Worm (Caenorhabditis elegans) whole organism, late embryonic: Measurements from ENCODE around the gene T25E4.1.
"Not testable (repeated sequence)": the region's sequence is repeated elsewhere in the genome, so short reads cannot be mapped to it uniquely, and the experiment has no call there.

Experiments
- K02D7.2 ChIP-seq: sonication (generic microtip); optimal IDR thresholded peaks from 2 replicates; lab custom pipeline; 2017; ENCODE audit warnings: mild to moderate bottlenecking, missing genetic modification characterization, missing compliant biosample characterization
- K09A11.1 ChIP-seq: sonication (generic microtip); optimal IDR thresholded peaks from 2 replicates; lab custom pipeline; 2017; ENCODE audit warnings: antibody characterized with exemption, mild to moderate bottlenecking, missing genetic modification characterization, missing compliant biosample characterization; ENCODE audit not compliant: insufficient read depth
- T23F11.4 ChIP-seq: fragments of 200-800 bp; sonication (Bioruptor generic); optimal IDR thresholded peaks from 2 replicates; lab custom pipeline; 2018; ENCODE audit warnings: mild to moderate bottlenecking, missing genetic modification characterization, missing compliant biosample characterization
- Y22D7AL.16 ChIP-seq: sonication (generic microtip); optimal IDR thresholded peaks from 2 replicates; lab custom pipeline; 2016; ENCODE audit warnings: missing genetic modification characterization, missing compliant biosample characterization
- ahr-1 ChIP-seq: sonication (generic microtip); optimal IDR thresholded peaks from 2 replicates; lab custom pipeline; 2016; ENCODE audit warnings: missing genetic modification characterization, missing compliant biosample characterization
- ama-1 ChIP-seq: fragments of 150-350 bp; optimal IDR thresholded peaks from 2 replicates; lab custom pipeline; 2014
- ceh-14 ChIP-seq: sonication (generic microtip); optimal IDR thresholded peaks from 2 replicates; lab custom pipeline; 2016; ENCODE audit warnings: missing genotype, missing genetic modification characterization, missing compliant biosample characterization
- ceh-18 ChIP-seq: sonication (generic microtip); optimal IDR thresholded peaks from 2 replicates; lab custom pipeline; 2016; ENCODE audit warnings: missing genetic modification characterization, missing compliant biosample characterization
- ceh-19 ChIP-seq: fragments of 200-800 bp; sonication (Bioruptor generic); optimal IDR thresholded peaks from 2 replicates; lab custom pipeline; 2018; ENCODE audit warnings: mild to moderate bottlenecking, missing genetic modification characterization, missing compliant biosample characterization
- ceh-2 ChIP-seq: sonication (generic microtip); optimal IDR thresholded peaks from 2 replicates; lab custom pipeline; 2016; ENCODE audit warnings: missing genotype, missing genetic modification characterization, missing compliant biosample characterization
- ceh-22 ChIP-seq: sonication (generic microtip); optimal IDR thresholded peaks from 2 replicates; lab custom pipeline; 2017; ENCODE audit warnings: missing biosample characterization, missing genetic modification characterization
- ceh-30 ChIP-seq: fragments of 150-350 bp; optimal IDR thresholded peaks from 2 replicates; lab custom pipeline; 2014; ENCODE audit warnings: missing biosample characterization, missing genetic modification characterization
- ceh-31 ChIP-seq: sonication (generic microtip); optimal IDR thresholded peaks from 2 replicates; lab custom pipeline; 2016; ENCODE audit warnings: missing genetic modification characterization, missing compliant biosample characterization
- ceh-48 ChIP-seq: sonication (generic microtip); optimal IDR thresholded peaks from 2 replicates; lab custom pipeline; 2016; ENCODE audit warnings: missing genetic modification characterization, inconsistent platforms, missing compliant biosample characterization
- ceh-6 ChIP-seq: fragments of 200-800 bp; sonication (Bioruptor generic); optimal IDR thresholded peaks from 2 replicates; lab custom pipeline; 2018; ENCODE audit warnings: mild to moderate bottlenecking, missing genetic modification characterization, missing compliant biosample characterization
- che-1 ChIP-seq: sonication (generic microtip); optimal IDR thresholded peaks from 2 replicates; lab custom pipeline; 2016; ENCODE audit warnings: mild to moderate bottlenecking, missing genetic modification characterization, missing compliant biosample characterization
- dve-1 ChIP-seq: sonication (generic microtip); optimal IDR thresholded peaks from 2 replicates; lab custom pipeline; 2017; ENCODE audit warnings: antibody characterized with exemption, mild to moderate bottlenecking, missing genetic modification characterization, missing compliant biosample characterization
- elt-4 ChIP-seq: sonication (generic microtip); optimal IDR thresholded peaks from 2 replicates; lab custom pipeline; 2016; ENCODE audit warnings: missing genetic modification characterization, missing compliant biosample characterization
- ets-4 ChIP-seq: sonication (generic microtip); optimal IDR thresholded peaks from 2 replicates; lab custom pipeline; 2016; ENCODE audit warnings: missing genetic modification characterization, missing compliant biosample characterization
- eyg-1 ChIP-seq: sonication (generic microtip); optimal IDR thresholded peaks from 2 replicates; lab custom pipeline; 2016; ENCODE audit warnings: missing genotype, missing genetic modification characterization, missing compliant biosample characterization
- fax-1 ChIP-seq: sonication (generic microtip); optimal IDR thresholded peaks from 2 replicates; lab custom pipeline; 2016; ENCODE audit warnings: missing genotype, missing genetic modification characterization, missing compliant biosample characterization
- fkh-10 ChIP-seq: fragments of 150-350 bp; optimal IDR thresholded peaks from 2 replicates; lab custom pipeline; 2014; ENCODE audit warnings: missing biosample characterization, missing genetic modification reagents, missing genetic modification characterization
- fkh-6 ChIP-seq: sonication (generic microtip); optimal IDR thresholded peaks from 2 replicates; lab custom pipeline; 2016; ENCODE audit warnings: missing genetic modification characterization, missing compliant biosample characterization
- gmeb-2 ChIP-seq: sonication (generic microtip); optimal IDR thresholded peaks from 2 replicates; lab custom pipeline; 2016; ENCODE audit warnings: missing genetic modification characterization, inconsistent platforms, missing compliant biosample characterization
- hlh-13 ChIP-seq: fragments of 200-800 bp; sonication (Bioruptor generic); optimal IDR thresholded peaks from 2 replicates; lab custom pipeline; 2018; ENCODE audit warnings: mild to moderate bottlenecking, missing genetic modification characterization, missing compliant biosample characterization
- hlh-30 ChIP-seq: sonication (generic microtip); optimal IDR thresholded peaks from 2 replicates; lab custom pipeline; 2017; ENCODE audit warnings: antibody characterized with exemption, missing genetic modification characterization, missing compliant biosample characterization; ENCODE audit not compliant: insufficient read depth
- hlh-6 ChIP-seq: sonication (generic microtip); optimal IDR thresholded peaks from 2 replicates; lab custom pipeline; 2016; ENCODE audit warnings: missing genotype, missing genetic modification characterization, missing compliant biosample characterization
- madf-2 ChIP-seq: sonication (generic microtip); optimal IDR thresholded peaks from 2 replicates; lab custom pipeline; 2017; ENCODE audit warnings: missing genetic modification characterization, missing compliant biosample characterization
- mec-3 ChIP-seq: sonication (generic microtip); optimal IDR thresholded peaks from 2 replicates; lab custom pipeline; 2016; ENCODE audit warnings: borderline replicate concordance, missing genetic modification characterization, missing compliant biosample characterization
- nfya-1 ChIP-seq: sonication (generic microtip); optimal IDR thresholded peaks from 2 replicates; lab custom pipeline; 2017; ENCODE audit warnings: missing genetic modification characterization, mild to moderate bottlenecking, missing compliant biosample characterization, antibody characterized with exemption, moderate library complexity
- nhr-11 ChIP-seq: fragments of 150-350 bp; optimal IDR thresholded peaks from 2 replicates; lab custom pipeline; 2014; ENCODE audit warnings: missing biosample characterization, missing genetic modification characterization
- nhr-232 ChIP-seq: sonication (generic microtip); optimal IDR thresholded peaks from 2 replicates; lab custom pipeline; 2016; ENCODE audit warnings: missing genetic modification characterization, missing compliant biosample characterization
- pat-9 ChIP-seq: fragments of 200-800 bp; sonication (Bioruptor generic); optimal IDR thresholded peaks from 2 replicates; lab custom pipeline; 2018; ENCODE audit warnings: mild to moderate bottlenecking, missing genetic modification characterization, moderate library complexity, missing compliant biosample characterization
- pax-1 ChIP-seq: fragments of 150-350 bp; optimal IDR thresholded peaks from 2 replicates; lab custom pipeline; 2014; ENCODE audit warnings: missing biosample characterization, missing genetic modification characterization
- pha-2 ChIP-seq: sonication (generic microtip); optimal IDR thresholded peaks from 2 replicates; lab custom pipeline; 2017; ENCODE audit warnings: mild to moderate bottlenecking, missing genetic modification characterization, missing compliant biosample characterization
- pha-4 ChIP-seq: fragments of 150-350 bp; optimal IDR thresholded peaks from 2 replicates; lab custom pipeline; 2018; ENCODE audit warnings: missing biosample characterization, missing genetic modification reagents, missing genetic modification characterization
- ref-2 ChIP-seq: sonication (generic microtip); optimal IDR thresholded peaks from 2 replicates; lab custom pipeline; 2016; ENCODE audit warnings: missing genetic modification characterization, missing compliant biosample characterization
- rnt-1 ChIP-seq: sonication (generic microtip); optimal IDR thresholded peaks from 2 replicates; lab custom pipeline; 2016; ENCODE audit warnings: missing genetic modification characterization, missing compliant biosample characterization
- sox-4 ChIP-seq: sonication (generic microtip); optimal IDR thresholded peaks from 2 replicates; lab custom pipeline; 2017; ENCODE audit warnings: mild to moderate bottlenecking, missing genetic modification characterization, inconsistent platforms, missing compliant biosample characterization
- tbx-2 ChIP-seq: sonication (generic microtip); optimal IDR thresholded peaks from 2 replicates; lab custom pipeline; 2016; ENCODE audit warnings: missing genetic modification characterization, missing compliant biosample characterization
- unc-3 ChIP-seq, 2 experiments: fragments of 200-800 bp in 1 of 2; sonication (Bioruptor generic) in 1 of 2; sonication (generic microtip) in 1 of 2; conservative IDR thresholded peaks in 1 of 2; optimal IDR thresholded peaks in 1 of 2; 2 replicates each; pipeline versions ENCODE4 v1.3.6 to Lab custom; 2016 to 2022; ENCODE audit warnings: missing compliant biosample characterization in 2 of 2, missing genetic modification characterization in 2 of 2, missing genetic modification reagents in 1 of 2
- unc-55 ChIP-seq: sonication (generic microtip); optimal IDR thresholded peaks from 2 replicates; lab custom pipeline; 2017; ENCODE audit warnings: missing biosample characterization, missing genetic modification reagents, missing genetic modification characterization
- unc-86 ChIP-seq: sonication (generic microtip); optimal IDR thresholded peaks from 2 replicates; lab custom pipeline; 2016; ENCODE audit warnings: missing genetic modification characterization, missing compliant biosample characterization
- zip-5 ChIP-seq: sonication (generic microtip); optimal IDR thresholded peaks from 2 replicates; lab custom pipeline; 2016; ENCODE audit warnings: missing genetic modification characterization, missing compliant biosample characterization

The T25E4.1 gene

DNA sequence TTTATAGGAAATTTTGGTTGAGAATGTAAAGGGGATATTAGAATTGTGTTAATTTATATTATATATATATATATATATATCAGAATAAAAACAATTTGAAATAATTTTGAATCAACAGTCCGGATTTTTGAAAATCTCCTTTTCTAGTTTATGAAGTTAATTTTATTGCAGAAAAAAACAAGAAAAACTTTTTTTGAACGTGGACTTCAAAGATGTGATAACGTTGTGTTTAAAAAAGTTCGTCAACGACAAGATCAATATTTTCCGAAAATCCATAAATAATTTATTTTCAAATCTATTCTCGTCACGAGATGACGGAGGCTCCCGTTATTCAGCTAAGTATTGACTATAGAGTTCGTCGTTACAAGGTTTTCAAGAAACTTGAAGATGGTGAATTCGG lies 40.6 kb upstream of the T25E4.1 start, which contains the start of gene C17C3.11:
TSS of gene C17C3.11 (plus strand) at position 301 of the 400 bp plus-strand sequence.
- TF ChIP-seq fkh-10 (GFP tag; lab: Kevin White, UChicago) = no peak
- no peak for TF ChIP-seq dve-1 (tag; lab: Kevin White, UChicago)
- no peak for TF ChIP-seq sox-4
- no peak for TF ChIP-seq fax-1
- no peak for TF ChIP-seq ref-2 (tag; lab: Kevin White, UChicago)
- TF ChIP-seq ahr-1 (tag; lab: Kevin White, UChicago) = no peak
- TF ChIP-seq K09A11.1 (tag; lab: Kevin White, UChicago) = no peak

DNA sequence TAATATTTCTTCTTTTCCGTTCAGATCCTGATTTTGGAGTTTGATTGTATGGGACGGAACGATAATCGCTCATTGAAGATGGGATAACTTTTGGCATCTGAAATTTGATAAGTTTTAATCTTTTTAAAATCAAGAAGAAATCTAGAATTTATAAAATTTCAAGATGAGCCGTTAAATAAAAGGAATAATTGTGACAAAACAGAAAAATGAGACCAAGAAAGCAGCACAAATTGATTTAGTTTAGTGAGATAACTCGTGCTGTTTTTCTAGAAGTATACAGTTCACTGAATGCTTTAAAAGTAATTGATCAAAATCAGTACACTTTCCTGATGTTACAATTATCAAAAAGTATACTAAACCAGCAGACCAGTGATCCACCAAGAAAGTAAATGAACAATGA lies 38.0 kb upstream of the T25E4.1 start, which contains the start of gene hlh-27:
TSS of gene hlh-27 (minus strand) at position 101 of the 400 bp plus-strand sequence.
- TF ChIP-seq elt-4; gmeb-2 (tag; lab: Kevin White, UChicago); ceh-48 (tag; lab: Kevin White, UChicago): not testable (repeated sequence)

- TF ChIP-seq ceh-18 = no peak
- no peak for TF ChIP-seq ets-4 (tag; lab: Kevin White, UChicago)
- TF ChIP-seq elt-4 = no peak
- no peak for TF ChIP-seq nfya-1 (tag; lab: Kevin White, UChicago)
- TF ChIP-seq ceh-22 (tag; lab: Kevin White, UChicago) = no peak
- no peak for TF ChIP-seq ama-1 (lab: Kevin White, UChicago)
- TF ChIP-seq ceh-31 = no peak
- no peak for TF ChIP-seq Y22D7AL.16 (tag; lab: Kevin White, UChicago)
- no peak for TF ChIP-seq pha-4 (tag; lab: Kevin White, UChicago)
- no peak for TF ChIP-seq pha-2 (tag; lab: Kevin White, UChicago)
- no peak for TF ChIP-seq ceh-14 (tag; lab: Kevin White, UChicago)
- no peak for TF ChIP-seq hlh-13 (GFP tag; lab: Kevin White, UChicago)
- no peak for TF ChIP-seq T23F11.4 (GFP tag; lab: Kevin White, UChicago)
- no peak for TF ChIP-seq K09A11.1 (tag; lab: Kevin White, UChicago)
- no peak for TF ChIP-seq nhr-232
- TF ChIP-seq fkh-6 = no peak
- no peak for TF ChIP-seq ceh-2 (tag; lab: Kevin White, UChicago)
- no peak for TF ChIP-seq eyg-1
- TF ChIP-seq unc-55 = no peak
- TF ChIP-seq, all 69 proteins: peak for 0
These were observed 36.5 kb upstream of the T25E4.1 start, which contains the start of gene C17C3.24 for ce11 chrII:5541685-5542084. TSS of gene C17C3.24 (minus strand) at chrII:5541785.

DNA sequence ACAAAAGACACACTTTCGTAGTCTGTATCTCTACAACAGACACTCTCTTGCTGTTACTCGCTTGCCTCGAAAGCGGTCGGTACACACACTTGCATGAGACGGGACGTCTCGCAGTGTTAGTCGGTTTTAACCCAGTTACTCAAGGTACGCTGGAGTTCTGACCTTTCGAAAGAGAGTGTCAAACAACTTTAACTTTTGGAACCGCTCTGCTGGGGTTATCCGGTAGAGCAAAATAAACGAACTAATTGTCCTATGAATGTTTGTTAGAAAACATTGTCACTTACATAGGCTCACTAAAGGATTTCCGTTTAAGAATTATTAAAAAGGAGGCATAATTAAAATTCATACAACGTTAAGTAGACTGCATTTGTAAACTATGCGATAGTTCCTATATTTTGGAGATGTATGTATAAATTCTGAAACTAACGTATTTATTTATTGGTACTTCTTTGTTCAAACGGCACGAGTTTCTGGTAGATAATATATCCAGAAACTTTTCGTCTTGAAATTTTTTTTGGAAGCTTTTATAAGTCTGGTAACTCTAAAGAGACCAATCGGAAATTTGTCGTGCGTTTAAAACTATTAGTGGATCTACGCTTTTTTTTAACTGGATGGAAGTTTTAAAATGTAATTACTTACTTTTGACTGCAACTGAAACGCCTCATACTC lies 34.5 kb upstream of the T25E4.1 start:
- TF ChIP-seq ceh-19 (GFP tag; lab: Kevin White, UChicago) = peak; percentile 89
- peak; percentile 3 for TF ChIP-seq hlh-30
- peak; percentile 93 for TF ChIP-seq dve-1 (tag; lab: Kevin White, UChicago)
- TF ChIP-seq pat-9 (tag; lab: Kevin White, UChicago) = peak; percentile 79
- peak; percentile 71 for TF ChIP-seq K02D7.2 (tag; lab: Kevin White, UChicago)
- peak; percentile 78 for TF ChIP-seq rnt-1 (tag; lab: Kevin White, UChicago)
- peak; percentile 29 for TF ChIP-seq ceh-30 (tag; lab: Kevin White, UChicago)
- peak; percentile 95 for TF ChIP-seq tbx-2 (tag; lab: Kevin White, UChicago)
- peak; percentile 84 for TF ChIP-seq fkh-10 (GFP tag; lab: Kevin White, UChicago)
- TF ChIP-seq ceh-31 = peak; percentile 91
- TF ChIP-seq ceh-22 (tag; lab: Kevin White, UChicago) = peak; percentile 18
- peak; percentile 59 for TF ChIP-seq che-1
- peak; percentile 59 for TF ChIP-seq unc-3 (GFP tag; conservative IDR thresholded peaks at IDR 0.05; lab: Robert Waterston, UW)
- peak; percentile 55 for TF ChIP-seq unc-3 (tag; optimal IDR thresholded peaks at IDR 0.05; lab: Kevin White, UChicago)
- peak; percentile 75 for TF ChIP-seq nhr-11 (tag; lab: Kevin White, UChicago)
- TF ChIP-seq hlh-6 (tag; lab: Kevin White, UChicago) = peak; percentile 48
- TF ChIP-seq mec-3 (tag; lab: Kevin White, UChicago) = no peak
- peak; percentile 51 for TF ChIP-seq eyg-1
- TF ChIP-seq unc-86 = peak; percentile 71
- peak; percentile 68 for TF ChIP-seq madf-2 (tag; lab: Kevin White, UChicago)
- peak; percentile 89 for TF ChIP-seq nfya-1 (tag; lab: Kevin White, UChicago)
- peak; percentile 69 for TF ChIP-seq T23F11.4 (GFP tag; lab: Kevin White, UChicago)
- TF ChIP-seq ceh-6 (GFP tag; lab: Kevin White, UChicago) = peak; percentile 65
- TF ChIP-seq ceh-48 (tag; lab: Kevin White, UChicago) = peak; percentile 18
- TF ChIP-seq hlh-13 (GFP tag; lab: Kevin White, UChicago) = peak; percentile 64
- TF ChIP-seq pax-1 (tag; lab: Kevin White, UChicago) = peak; percentile 59
- peak; percentile 56 for TF ChIP-seq gmeb-2 (tag; lab: Kevin White, UChicago)
- TF ChIP-seq fax-1 = peak; percentile 68
- peak; percentile 60 for TF ChIP-seq nhr-232
- TF ChIP-seq zip-5 (tag; lab: Kevin White, UChicago) = peak; percentile 31
